Worm (Caenorhabditis elegans): ENCODE results near the gene tmd-2.

ce11 chrV:8307013-8307412 lies 27.4 kb upstream of the tmd-2 start:
- TF ChIP-seq cog-1 (tag; optimal IDR thresholded peaks at IDR 0.05) (no peak), klf-2 (GFP tag; conservative IDR thresholded peaks at IDR 0.05) (no peak), ztf-29 (GFP tag; IDR thresholded peaks at IDR 0.05) (no peak), ref-1 (GFP tag; conservative IDR thresholded peaks at IDR 0.05) (no peak), flt-1 (GFP tag; IDR thresholded peaks at IDR 0.05) (no peak), T22C8.4 (GFP tag; IDR thresholded peaks at IDR 0.05) (no peak)
